Fruit fly (Drosophila melanogaster) whole organism, embryonic: ENCODE measurements around the gene Arc42.

Source experiments
- Adf1 ChIP-seq: fragments of 200-800 bp; sonication (Bioruptor generic); IDR thresholded peaks from 2 replicates; pipeline ENCODE4 v1.3.6; 2022; ENCODE audit warnings: missing biosample characterization, missing genetic modification characterization
- CG10979 ChIP-seq: fragments of 200-800 bp; sonication (Bioruptor generic); optimal IDR thresholded peaks from 2 replicates; lab custom pipeline; 2018; ENCODE audit warnings: missing biosample characterization, mild to moderate bottlenecking, missing genetic modification characterization, moderate library complexity
- CG11456 ChIP-seq: fragments of 200-800 bp; sonication (Bioruptor generic); IDR thresholded peaks from 3 replicates; pipeline ENCODE4 v1.3.6; 2022; ENCODE audit warnings: missing biosample characterization, missing genetic modification characterization
- CG12104 ChIP-seq: fragments of 200-800 bp; sonication (Bioruptor generic); optimal IDR thresholded peaks from 3 replicates; lab custom pipeline; 2016; ENCODE audit warnings: missing biosample characterization, missing genetic modification characterization
- CG15601 ChIP-seq: fragments of 200-800 bp; sonication (Bioruptor generic); optimal IDR thresholded peaks from 3 replicates; lab custom pipeline; 2019; ENCODE audit warnings: missing biosample characterization, mild to moderate bottlenecking, missing genetic modification characterization, moderate library complexity
- CG15696 ChIP-seq: fragments of 200-800 bp; sonication (Bioruptor generic); optimal IDR thresholded peaks from 2 replicates; lab custom pipeline; 2019; ENCODE audit warnings: missing biosample characterization, mild to moderate bottlenecking, missing genetic modification characterization, moderate library complexity
- CG18476 ChIP-seq: fragments of 200-800 bp; sonication (Bioruptor generic); optimal IDR thresholded peaks from 2 replicates; lab custom pipeline; 2016; ENCODE audit warnings: missing biosample characterization, mild to moderate bottlenecking, missing genetic modification characterization
- CG30431 ChIP-seq: fragments of 200-800 bp; sonication (Bioruptor generic); optimal IDR thresholded peaks from 2 replicates; lab custom pipeline; 2017; ENCODE audit warnings: missing biosample characterization, missing genetic modification characterization
- CG31224 ChIP-seq: fragments of 200-800 bp; sonication (Bioruptor generic); IDR thresholded peaks from 2 replicates; pipeline ENCODE4 v1.3.6; 2022; ENCODE audit warnings: missing biosample characterization, missing genetic modification characterization
- CG31365 ChIP-seq: fragments of 200-800 bp; sonication (Bioruptor generic); optimal IDR thresholded peaks from 2 replicates; lab custom pipeline; 2018; ENCODE audit warnings: missing biosample characterization, mild to moderate bottlenecking, missing genetic modification characterization
- CG43689 ChIP-seq: fragments of 200-800 bp; sonication (Bioruptor generic); IDR thresholded peaks from 2 replicates; pipeline ENCODE4 v1.3.6; 2022; ENCODE audit warnings: missing biosample characterization, missing genetic modification characterization
- CG4424 ChIP-seq: fragments of 200-800 bp; sonication (Bioruptor generic); optimal IDR thresholded peaks from 3 replicates; lab custom pipeline; 2016; ENCODE audit warnings: missing biosample characterization, missing genetic modification characterization
- CG6272 ChIP-seq: fragments of 200-800 bp; sonication (Bioruptor generic); IDR thresholded peaks from 2 replicates; pipeline ENCODE4 v1.3.6; 2022; ENCODE audit warnings: missing biosample characterization, missing genetic modification characterization
- CG7271 ChIP-seq: fragments of 200-800 bp; sonication (Bioruptor generic); optimal IDR thresholded peaks from 2 replicates; lab custom pipeline; 2018; ENCODE audit warnings: missing biosample characterization, mild to moderate bottlenecking, missing genetic modification characterization, moderate library complexity
- CG8359 ChIP-seq: fragments of 200-800 bp; sonication (Bioruptor generic); optimal IDR thresholded peaks from 2 replicates; lab custom pipeline; 2017; ENCODE audit warnings: missing biosample characterization, mild to moderate bottlenecking, missing genetic modification characterization, borderline replicate concordance
- CG8944 ChIP-seq: fragments of 200-800 bp; sonication (Bioruptor generic); optimal IDR thresholded peaks from 3 replicates; lab custom pipeline; 2016; ENCODE audit warnings: missing biosample characterization, missing genetic modification characterization
- CG9817 ChIP-seq: fragments of 200-800 bp; sonication (Bioruptor generic); optimal IDR thresholded peaks from 2 replicates; lab custom pipeline; 2018; ENCODE audit warnings: missing biosample characterization, mild to moderate bottlenecking, missing genetic modification characterization, moderate library complexity
- CTCF ChIP-seq: fragments of 200-800 bp; sonication (Bioruptor generic); optimal IDR thresholded peaks from 2 replicates; lab custom pipeline; 2017; ENCODE audit warnings: missing biosample characterization, mild to moderate bottlenecking, missing genetic modification characterization, moderate library complexity
- D19A ChIP-seq: fragments of 200-800 bp; optimal IDR thresholded peaks from 3 replicates; lab custom pipeline; 2019; ENCODE audit warnings: missing biosample characterization, mild to moderate bottlenecking, missing genetic modification characterization, moderate library complexity
- Deaf1 ChIP-seq: fragments of 200-800 bp; optimal IDR thresholded peaks from 3 replicates; lab custom pipeline; 2019; ENCODE audit warnings: missing biosample characterization, mild to moderate bottlenecking, missing genetic modification characterization, moderate library complexity
- Fer2 ChIP-seq: fragments of 200-800 bp; sonication (Bioruptor generic); optimal IDR thresholded peaks from 2 replicates; lab custom pipeline; 2018; ENCODE audit warnings: missing biosample characterization, mild to moderate bottlenecking, missing genetic modification characterization, moderate library complexity
- Gug ChIP-seq: fragments of 200-800 bp; sonication (Bioruptor generic); IDR thresholded peaks from 4 replicates; pipeline ENCODE4 v1.3.6; 2022; ENCODE audit warnings: missing biosample characterization, missing genetic modification characterization
- H15 ChIP-seq: fragments of 200-800 bp; sonication (Bioruptor generic); IDR thresholded peaks from 3 replicates; pipeline ENCODE4 v1.3.6; 2022; ENCODE audit warnings: missing biosample characterization, missing genetic modification characterization
- Neu2 ChIP-seq: fragments of 200-800 bp; sonication (Bioruptor generic); optimal IDR thresholded peaks from 3 replicates; lab custom pipeline; 2016; ENCODE audit warnings: missing biosample characterization, missing genetic modification characterization, borderline replicate concordance
- Vsx1 ChIP-seq: fragments of 200-800 bp; sonication (Bioruptor generic); optimal IDR thresholded peaks from 2 replicates; lab custom pipeline; 2017; ENCODE audit warnings: missing biosample characterization, mild to moderate bottlenecking, missing genetic modification characterization, missing genetic modification reagents
- abd-A ChIP-seq: fragments of 200-800 bp; sonication (Bioruptor generic); optimal IDR thresholded peaks from 3 replicates; lab custom pipeline; 2019; ENCODE audit warnings: missing biosample characterization, mild to moderate bottlenecking, missing genetic modification characterization, moderate library complexity
- az2 ChIP-seq: fragments of 200-800 bp; sonication (Bioruptor generic); optimal IDR thresholded peaks from 3 replicates; lab custom pipeline; 2016; ENCODE audit warnings: missing biosample characterization, missing genetic modification characterization
- br ChIP-seq: fragments of >200 bp; optimal IDR thresholded peaks from 2 replicates; lab custom pipeline; 2017
- bsh ChIP-seq, 2 experiments: fragments of 200-800 bp; sonication (Bioruptor generic); optimal IDR thresholded peaks; 2 replicates each; lab custom pipeline; 2017 to 2018; ENCODE audit warnings: mild to moderate bottlenecking in 2 of 2, missing biosample characterization in 2 of 2, missing genetic modification characterization in 2 of 2, moderate library complexity in 1 of 2
- crc ChIP-seq: fragments of 200-800 bp; sonication (Bioruptor generic); optimal IDR thresholded peaks from 2 replicates; lab custom pipeline; 2016; ENCODE audit warnings: missing biosample characterization, missing genetic modification characterization
- dati ChIP-seq: fragments of 200-800 bp; sonication (Bioruptor generic); IDR thresholded peaks from 2 replicates; pipeline ENCODE4 v1.3.6; 2022; ENCODE audit warnings: missing biosample characterization, missing genetic modification characterization
- dimm ChIP-seq: fragments of 200-800 bp; sonication (Bioruptor generic); IDR thresholded peaks from 2 replicates; pipeline ENCODE4 v1.3.6; 2022; ENCODE audit warnings: missing biosample characterization, missing genetic modification characterization
- dmrt11E ChIP-seq: fragments of 200-800 bp; sonication (Bioruptor generic); optimal IDR thresholded peaks from 3 replicates; lab custom pipeline; 2018; ENCODE audit warnings: missing biosample characterization, mild to moderate bottlenecking, missing genetic modification characterization, moderate library complexity
- fu2 ChIP-seq: fragments of 200-800 bp; sonication (Bioruptor generic); optimal IDR thresholded peaks from 2 replicates; lab custom pipeline; 2016; ENCODE audit warnings: missing biosample characterization, missing genetic modification characterization
- grau ChIP-seq: fragments of 200-800 bp; optimal IDR thresholded peaks from 3 replicates; lab custom pipeline; 2019; ENCODE audit warnings: missing biosample characterization, mild to moderate bottlenecking, missing genetic modification characterization, moderate library complexity
- gsb ChIP-seq: fragments of 200-800 bp; sonication (Bioruptor generic); IDR thresholded peaks from 2 replicates; pipeline ENCODE4 v1.3.6; 2022; ENCODE audit warnings: missing biosample characterization, missing genetic modification characterization
- hbn ChIP-seq: fragments of 200-800 bp; sonication (Bioruptor generic); IDR thresholded peaks from 2 replicates; pipeline ENCODE4 v1.3.6; 2022; ENCODE audit warnings: missing biosample characterization, missing genetic modification characterization; ENCODE audit not compliant: partially characterized antibody
- jigr1 ChIP-seq: fragments of 200-800 bp; sonication (Bioruptor generic); IDR thresholded peaks from 3 replicates; pipeline ENCODE4 v1.3.6; 2022; ENCODE audit warnings: missing biosample characterization, missing genetic modification characterization
- jumu ChIP-seq: fragments of 200-800 bp; sonication (Bioruptor generic); optimal IDR thresholded peaks from 3 replicates; lab custom pipeline; 2016; ENCODE audit warnings: missing biosample characterization, missing genetic modification characterization
- kay ChIP-seq: fragments of 200-800 bp; sonication (Bioruptor generic); optimal IDR thresholded peaks from 2 replicates; lab custom pipeline; 2016; ENCODE audit warnings: missing biosample characterization, missing genetic modification characterization
- nerfin-1 ChIP-seq: fragments of 200-800 bp; sonication (Bioruptor generic); optimal IDR thresholded peaks from 3 replicates; lab custom pipeline; 2019; ENCODE audit warnings: missing biosample characterization, mild to moderate bottlenecking, missing genetic modification characterization, moderate library complexity
- org-1 ChIP-seq: fragments of 200-800 bp; sonication (Bioruptor generic); optimal IDR thresholded peaks from 2 replicates; lab custom pipeline; 2017; ENCODE audit warnings: missing biosample characterization, missing genetic modification characterization
- pb ChIP-seq: fragments of 200-800 bp; sonication (Bioruptor generic); optimal IDR thresholded peaks from 3 replicates; lab custom pipeline; 2016; ENCODE audit warnings: missing biosample characterization, missing genetic modification characterization
- peb ChIP-seq: fragments of 200-800 bp; sonication (Bioruptor generic); IDR thresholded peaks from 2 replicates; pipeline ENCODE4 v1.3.6; 2022; ENCODE audit warnings: missing biosample characterization, missing genetic modification characterization
- pho ChIP-seq: fragments of 200-800 bp; sonication (Bioruptor generic); optimal IDR thresholded peaks from 2 replicates; lab custom pipeline; 2016; ENCODE audit warnings: missing biosample characterization, missing genetic modification characterization
- pros ChIP-seq: fragments of 200-800 bp; sonication (Bioruptor generic); optimal IDR thresholded peaks from 3 replicates; lab custom pipeline; 2019; ENCODE audit warnings: missing biosample characterization, mild to moderate bottlenecking, missing genetic modification characterization, moderate library complexity
- sisA ChIP-seq: fragments of 200-800 bp; sonication (Bioruptor generic); IDR thresholded peaks from 2 replicates; pipeline ENCODE4 v1.3.6; 2022; ENCODE audit warnings: missing biosample characterization, missing genetic modification characterization
- tin ChIP-seq: fragments of 200-800 bp; sonication (Bioruptor generic); optimal IDR thresholded peaks from 3 replicates; lab custom pipeline; 2016; ENCODE audit warnings: missing biosample characterization, missing genetic modification characterization
- unc-4 ChIP-seq: fragments of 200-800 bp; sonication (Bioruptor generic); IDR thresholded peaks from 2 replicates; pipeline ENCODE4 v1.3.6; 2022; ENCODE audit warnings: missing biosample characterization, missing genetic modification characterization; ENCODE audit not compliant: partially characterized antibody
- unpg ChIP-seq: fragments of 200-800 bp; sonication (Bioruptor generic); optimal IDR thresholded peaks from 3 replicates; lab custom pipeline; 2018; ENCODE audit warnings: missing biosample characterization, mild to moderate bottlenecking, missing genetic modification characterization, moderate library complexity
- wor ChIP-seq: fragments of 200-800 bp; sonication (Bioruptor generic); IDR thresholded peaks from 2 replicates; pipeline ENCODE4 v1.3.6; 2022; ENCODE audit warnings: missing biosample characterization, missing genetic modification characterization
- zen2 ChIP-seq: fragments of 200-800 bp; sonication (Bioruptor generic); IDR thresholded peaks from 3 replicates; pipeline ENCODE4 v1.3.6; 2022; ENCODE audit warnings: missing biosample characterization, missing genetic modification characterization; ENCODE audit not compliant: partially characterized antibody

Gene Arc42

DNA sequence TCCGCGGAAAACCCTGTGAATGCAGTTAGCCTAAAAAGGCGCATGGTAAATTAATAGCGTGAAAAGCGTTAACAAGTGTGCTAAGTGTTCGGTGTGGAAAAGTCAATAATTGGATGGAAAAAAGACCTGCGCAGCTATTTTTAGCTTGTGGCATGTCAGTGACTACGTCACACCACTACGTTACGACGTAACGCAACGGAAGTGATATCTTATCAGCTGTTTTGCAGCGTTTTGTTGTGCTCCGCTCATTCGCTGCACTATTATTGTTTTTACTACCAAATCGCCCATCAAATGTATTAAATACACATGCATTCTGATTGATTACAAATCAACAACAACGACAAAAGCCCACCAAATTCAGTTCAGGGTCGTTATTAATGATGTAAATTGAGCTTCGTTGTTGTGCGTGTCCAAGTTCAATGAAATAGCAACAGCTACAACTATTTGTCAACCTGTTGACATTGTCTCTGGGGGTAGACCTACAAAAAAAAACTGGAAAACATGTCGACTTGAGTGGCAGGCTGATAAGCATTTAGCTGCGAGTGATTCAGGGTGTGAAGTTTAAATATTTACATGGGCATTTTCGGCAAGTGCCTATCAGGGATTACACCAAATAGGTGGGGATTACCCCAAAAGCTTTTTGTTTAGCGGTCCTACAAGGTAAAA is 29.8 kb upstream of the Arc42 start (continued):
- TF ChIP-seq CG4424 (GFP tag; lab: Kevin White, UChicago) = peak; percentile 1
- peak; percentile 60 for TF ChIP-seq Vsx1
- TF ChIP-seq Deaf1 (tag; lab: Kevin White, UChicago) = no peak
- no peak for TF ChIP-seq CG18476 (GFP tag; lab: Kevin White, UChicago)
- TF ChIP-seq CTCF (GFP tag; lab: Kevin White, UChicago) = no peak
- no peak for TF ChIP-seq abd-A (tag; lab: Kevin White, UChicago)
- TF ChIP-seq hbn = no peak
- TF ChIP-seq CG11456 = no peak
- no peak for TF ChIP-seq fu2 (GFP tag; lab: Kevin White, UChicago)
- TF ChIP-seq crc (GFP tag; lab: Kevin White, UChicago) = no peak
- TF ChIP-seq CG6272 = no peak
- peak; percentile 79 for TF ChIP-seq D19A (tag; lab: Kevin White, UChicago)
- TF ChIP-seq dati (GFP tag; lab: Robert Waterston, UW) = no peak
- no peak for TF ChIP-seq tin (GFP tag; lab: Kevin White, UChicago)
- TF ChIP-seq wor (GFP tag; lab: Robert Waterston, UW) = no peak
- TF ChIP-seq Fer2 (tag; lab: Kevin White, UChicago) = no peak
- TF ChIP-seq nerfin-1 (tag; lab: Kevin White, UChicago) = peak; percentile 59
- no peak for TF ChIP-seq grau
- TF ChIP-seq br (lab: Kevin White, UChicago) = no peak
- TF ChIP-seq CG9817 = no peak
- no peak for TF ChIP-seq jigr1 (GFP tag; lab: Robert Waterston, UW)
- peak in 1 of 2 experiments; percentile 60 for TF ChIP-seq bsh (GFP tag; optimal IDR thresholded peaks at IDR 0.05; lab: Kevin White, UChicago)
- TF ChIP-seq Adf1 (GFP tag; lab: Robert Waterston, UW) = no peak
- TF ChIP-seq peb (GFP tag; lab: Robert Waterston, UW) = no peak
- TF ChIP-seq dmrt11E (tag; lab: Kevin White, UChicago) = peak; percentile 53
- no peak for TF ChIP-seq Gug (GFP tag; lab: Robert Waterston, UW)
- no peak for TF ChIP-seq gsb (GFP tag; lab: Robert Waterston, UW)
- no peak for TF ChIP-seq unc-4 (GFP tag; lab: Robert Waterston, UW)
- TF ChIP-seq org-1 = peak; percentile 26
- TF ChIP-seq pb (GFP tag; lab: Kevin White, UChicago) = no peak
- no peak for TF ChIP-seq sisA (GFP tag; lab: Robert Waterston, UW)
- TF ChIP-seq CG10979 = peak; percentile 2
- no peak for TF ChIP-seq az2
- no peak for TF ChIP-seq jumu
- peak; percentile 1 for TF ChIP-seq CG15696 (tag; lab: Kevin White, UChicago)
- no peak for TF ChIP-seq pho
- TF ChIP-seq zen2 (GFP tag; lab: Robert Waterston, UW) = no peak
- no peak for TF ChIP-seq CG30431 (GFP tag; lab: Kevin White, UChicago)
- TF ChIP-seq pros (GFP tag; lab: Kevin White, UChicago) = no peak
- no peak for TF ChIP-seq dimm (GFP tag; lab: Robert Waterston, UW)
- TF ChIP-seq unpg (GFP tag; lab: Kevin White, UChicago) = peak; percentile 53
- peak; percentile 87 for TF ChIP-seq Neu2 (GFP tag; lab: Kevin White, UChicago)
- TF ChIP-seq CG12104 = no peak
- TF ChIP-seq CG31224 (GFP tag; lab: Robert Waterston, UW) = no peak
- TF ChIP-seq CG7271 = no peak
- no peak for TF ChIP-seq CG8944
- TF ChIP-seq CG31365 = peak; percentile 48
- TF ChIP-seq kay (GFP tag; lab: Kevin White, UChicago) = no peak
- TF ChIP-seq CG43689 (GFP tag; lab: Robert Waterston, UW) = no peak
- TF ChIP-seq H15 (GFP tag; lab: Robert Waterston, UW) = no peak
- TF ChIP-seq CG8359 (GFP tag; lab: Kevin White, UChicago) = no peak
- TF ChIP-seq CG15601 (tag; lab: Kevin White, UChicago) = peak; percentile 80
